Fruit fly (Drosophila melanogaster) Kc167 (cell line): ENCODE data around the gene AstA-R1.

ENCODE experiments used
- Sin3A ChIP-seq: fragments of >200 bp; optimal IDR thresholded peaks from 2 replicates; lab custom pipeline; 2018; ENCODE audit warnings: missing external identifiers
- h ChIP-seq: fragments of >200 bp; optimal IDR thresholded peaks from 3 replicates; lab custom pipeline; 2018; ENCODE audit warnings: missing external identifiers
- insv ChIP-seq: fragments of >200 bp; optimal IDR thresholded peaks from 3 replicates; lab custom pipeline; 2018; ENCODE audit warnings: missing external identifiers
- psq ChIP-seq: fragments of >200 bp; optimal IDR thresholded peaks from 2 replicates; lab custom pipeline; 2017; ENCODE audit warnings: missing external identifiers
- ttk ChIP-seq: sonication (Bioruptor generic); optimal IDR thresholded peaks from 2 replicates; lab custom pipeline; 2017; ENCODE audit warnings: missing external identifiers

- TF ChIP-seq h (no peak), insv (lab: Kevin White, UChicago) (no peak), psq (lab: Kevin White, UChicago) (no peak), Sin3A (lab: Kevin White, UChicago) (no peak), ttk (lab: Kevin White, UChicago) (no peak)
Observed at dm6 chrX:3685534-3685922, 111.2 kb downstream of the AstA-R1 start.
